Fruit fly (Drosophila melanogaster): Measurements from ENCODE around the gene Gr64c.

- no peak for TF ChIP-seq kay (GFP tag; ENCODE audit: borderline replicate concordance)
- no peak for TF ChIP-seq CG11617 (GFP tag; optimal IDR thresholded peaks at IDR 0.05)
Observed at dm6 chr3L:4018228-4018928, 10.0 kb upstream of the Gr64c start, which contains the start of gene FoxL1.
